Worm (Caenorhabditis elegans): ENCODE measurements around the gene F46C8.1.

DNA sequence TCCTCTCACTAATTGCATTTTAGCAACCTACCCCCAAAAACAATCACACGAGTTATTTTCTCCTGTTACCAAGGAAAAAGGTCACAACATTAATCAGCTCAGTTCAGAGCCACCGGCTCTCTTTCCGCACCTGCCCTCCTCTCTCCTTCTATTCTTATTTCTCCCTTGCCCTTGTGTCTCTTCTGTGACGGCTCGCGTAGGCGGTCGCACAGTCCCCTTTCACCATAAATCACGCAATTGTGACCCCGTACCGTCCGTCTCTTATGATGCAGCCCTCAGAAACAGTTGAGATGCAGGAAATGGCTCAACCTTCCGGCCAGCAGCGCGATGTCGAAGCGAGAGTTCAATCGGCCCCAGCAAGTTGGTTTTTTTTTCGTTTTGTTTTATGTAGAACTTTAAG, 14.4 kb downstream of the F46C8.1 start, which contains the start of gene sto-1:
- no peak for TF ChIP-seq lir-3 (tag; optimal IDR thresholded peaks at IDR 0.05; ENCODE audit: poor library complexity)
- no peak for TF ChIP-seq lin-35 (GFP tag; optimal IDR thresholded peaks at IDR 0.05)
- no peak for TF ChIP-seq ztf-11 (tag; optimal IDR thresholded peaks at IDR 0.05)
- no peak for TF ChIP-seq lin-15B (tag; optimal IDR thresholded peaks at IDR 0.05)
- TF ChIP-seq ceh-88 (GFP tag; IDR thresholded peaks at IDR 0.05), result no peak
- no peak for TF ChIP-seq nhr-77 (tag; optimal IDR thresholded peaks at IDR 0.05)
- no peak for TF ChIP-seq ceh-8 (GFP tag; optimal IDR thresholded peaks at IDR 0.05)
- TF ChIP-seq nhr-11 (tag; optimal IDR thresholded peaks at IDR 0.05), result no peak
- no peak for TF ChIP-seq nhr-84 (tag; optimal IDR thresholded peaks at IDR 0.05)
- no peak for TF ChIP-seq aha-1 (tag; optimal IDR thresholded peaks at IDR 0.05)
- TF ChIP-seq efl-3 (GFP tag; optimal IDR thresholded peaks at IDR 0.05), result no peak
- no peak for TF ChIP-seq ama-1 (optimal IDR thresholded peaks at IDR 0.05)
- no peak for TF ChIP-seq C04F5.9 (tag; optimal IDR thresholded peaks at IDR 0.05)

Measured in whole organism, L1 larva.